Worm (Caenorhabditis elegans) whole organism, L3 larva: ENCODE data around the gene K10C2.2.

ENCODE experiments used
- R02D3.7 ChIP-seq: fragments of 150-350 bp; optimal IDR thresholded peaks from 2 replicates; lab custom pipeline; 2014; ENCODE audit warnings: missing biosample characterization, missing genetic modification characterization
- aly-2 ChIP-seq: fragments of 150-350 bp; optimal IDR thresholded peaks from 2 replicates; lab custom pipeline; 2014; ENCODE audit warnings: missing biosample characterization, missing genetic modification characterization
- ama-1 ChIP-seq: fragments of 150-350 bp; optimal IDR thresholded peaks from 2 replicates; lab custom pipeline; 2018
- ceh-16 ChIP-seq: sonication (generic microtip); optimal IDR thresholded peaks from 2 replicates; lab custom pipeline; 2017; ENCODE audit warnings: missing biosample characterization, missing genetic modification characterization
- ceh-82 ChIP-seq: fragments of 150-350 bp; optimal IDR thresholded peaks from 2 replicates; lab custom pipeline; 2014; ENCODE audit warnings: missing biosample characterization, missing genetic modification characterization
- ceh-9 ChIP-seq: sonication (generic microtip); optimal IDR thresholded peaks from 2 replicates; lab custom pipeline; 2018; ENCODE audit warnings: missing biosample characterization, missing genetic modification characterization
- daf-12 ChIP-seq: fragments of 150-350 bp; optimal IDR thresholded peaks from 2 replicates; lab custom pipeline; 2014; ENCODE audit warnings: missing biosample characterization, missing genetic modification reagents, missing genetic modification characterization
- elt-2 ChIP-seq: sonication (generic microtip); optimal IDR thresholded peaks from 2 replicates; lab custom pipeline; 2016; ENCODE audit warnings: missing genetic modification reagents, mild to moderate bottlenecking, missing genetic modification characterization, missing compliant biosample characterization
- elt-3 ChIP-seq, 3 experiments: fragments of 150-350 bp in 1 of 3; sonication (generic microtip) in 2 of 3; optimal IDR thresholded peaks; 2 replicates in 2 of 3; 4 replicates in 1 of 3; lab custom pipeline; 2014 to 2017; ENCODE audit warnings: missing biosample characterization in 3 of 3, missing genetic modification characterization in 3 of 3
- eor-1 ChIP-seq, 2 experiments: fragments of 150-350 bp; optimal IDR thresholded peaks; 2 replicates each; lab custom pipeline; 2014 to 2018; ENCODE audit warnings: missing biosample characterization in 2 of 2, missing genetic modification characterization in 2 of 2
- fkh-10 ChIP-seq: sonication (generic microtip); optimal IDR thresholded peaks from 2 replicates; lab custom pipeline; 2017; ENCODE audit warnings: missing biosample characterization, missing genetic modification reagents, missing genetic modification characterization
- fkh-2 ChIP-seq: fragments of 150-350 bp; optimal IDR thresholded peaks from 2 replicates; lab custom pipeline; 2014; ENCODE audit warnings: missing biosample characterization, missing genetic modification reagents, missing genetic modification characterization
- fos-1 ChIP-seq: fragments of 150-350 bp; optimal IDR thresholded peaks from 2 replicates; lab custom pipeline; 2014; ENCODE audit warnings: missing biosample characterization, missing genetic modification characterization
- hmg-11 ChIP-seq: sonication (generic microtip); optimal IDR thresholded peaks from 2 replicates; lab custom pipeline; 2016; ENCODE audit warnings: missing genetic modification characterization, missing compliant biosample characterization
- jun-1 ChIP-seq: fragments of 150-350 bp; optimal IDR thresholded peaks from 2 replicates; lab custom pipeline; 2014; ENCODE audit warnings: missing biosample characterization, missing genetic modification reagents, missing genetic modification characterization
- lin-15B ChIP-seq: fragments of 150-350 bp; optimal IDR thresholded peaks from 2 replicates; lab custom pipeline; 2014; ENCODE audit warnings: missing biosample characterization, missing genetic modification characterization
- lin-39 ChIP-seq: fragments of 150-350 bp; optimal IDR thresholded peaks from 2 replicates; lab custom pipeline; 2018; ENCODE audit warnings: missing biosample characterization, missing genetic modification reagents, missing genetic modification characterization
- lsy-12 ChIP-seq: sonication (generic microtip); optimal IDR thresholded peaks from 2 replicates; lab custom pipeline; 2016; ENCODE audit warnings: mild to moderate bottlenecking, missing genetic modification characterization, missing compliant biosample characterization
- mml-1 ChIP-seq: fragments of 150-350 bp; sonication (generic microtip); optimal IDR thresholded peaks from 3 replicates; lab custom pipeline; 2014; ENCODE audit warnings: missing biosample characterization, missing genetic modification characterization
- nfya-1 ChIP-seq: sonication (generic microtip); optimal IDR thresholded peaks from 2 replicates; lab custom pipeline; 2017; ENCODE audit warnings: missing genetic modification characterization, mild to moderate bottlenecking, missing compliant biosample characterization, antibody characterized with exemption, moderate library complexity; ENCODE audit not compliant: insufficient read depth
- nhr-11 ChIP-seq: fragments of 150-350 bp; optimal IDR thresholded peaks from 2 replicates; lab custom pipeline; 2014; ENCODE audit warnings: missing biosample characterization, missing genetic modification characterization
- nhr-23 ChIP-seq: fragments of 150-350 bp; optimal IDR thresholded peaks from 2 replicates; lab custom pipeline; 2014; ENCODE audit warnings: missing biosample characterization, missing genetic modification reagents, missing genetic modification characterization
- nhr-237 ChIP-seq: fragments of 150-350 bp; optimal IDR thresholded peaks from 2 replicates; lab custom pipeline; 2014; ENCODE audit warnings: missing biosample characterization, missing genetic modification characterization
- nhr-25 ChIP-seq: sonication (generic microtip); optimal IDR thresholded peaks from 2 replicates; lab custom pipeline; 2017; ENCODE audit warnings: missing biosample characterization, missing genetic modification characterization
- nhr-43 ChIP-seq: sonication (generic microtip); optimal IDR thresholded peaks from 2 replicates; lab custom pipeline; 2016; ENCODE audit warnings: mild to moderate bottlenecking, missing genetic modification characterization, missing compliant biosample characterization; ENCODE audit not compliant: poor library complexity, severe bottlenecking
- nhr-67 ChIP-seq: fragments of 150-350 bp; optimal IDR thresholded peaks from 2 replicates; lab custom pipeline; 2014; ENCODE audit warnings: missing biosample characterization, missing genetic modification characterization
- nhr-76 ChIP-seq: fragments of 150-350 bp; sonication (generic microtip); optimal IDR thresholded peaks from 5 replicates; lab custom pipeline; 2014; ENCODE audit warnings: missing biosample characterization, missing genetic modification characterization
- nhr-77 ChIP-seq: fragments of 150-350 bp; optimal IDR thresholded peaks from 2 replicates; lab custom pipeline; 2014; ENCODE audit warnings: missing biosample characterization, missing genetic modification characterization
- pqm-1 ChIP-seq: fragments of 150-350 bp; optimal IDR thresholded peaks from 2 replicates; lab custom pipeline; 2017; ENCODE audit warnings: missing biosample characterization, missing genetic modification characterization, inconsistent platforms
- sea-2 ChIP-seq: fragments of 150-350 bp; sonication (generic microtip); optimal IDR thresholded peaks from 4 replicates; lab custom pipeline; 2014; ENCODE audit warnings: missing biosample characterization, missing genetic modification reagents, missing genetic modification characterization
- skn-1 ChIP-seq: fragments of 150-350 bp; optimal IDR thresholded peaks from 2 replicates; lab custom pipeline; 2014; ENCODE audit warnings: missing biosample characterization, missing genetic modification characterization
- snpc-4 ChIP-seq: fragments of 150-350 bp; optimal IDR thresholded peaks from 2 replicates; lab custom pipeline; 2014; ENCODE audit warnings: missing biosample characterization, missing genetic modification characterization
- tbx-2 ChIP-seq: sonication (generic microtip); optimal IDR thresholded peaks from 2 replicates; lab custom pipeline; 2016; ENCODE audit warnings: mild to moderate bottlenecking, missing genetic modification characterization, missing compliant biosample characterization
- unc-39 ChIP-seq: sonication (generic microtip); optimal IDR thresholded peaks from 4 replicates; lab custom pipeline; 2017; ENCODE audit warnings: missing biosample characterization, missing genetic modification characterization
- unc-62 ChIP-seq: fragments of 150-350 bp; sonication (generic microtip); optimal IDR thresholded peaks from 4 replicates; lab custom pipeline; 2014; ENCODE audit warnings: missing biosample characterization, missing genetic modification reagents, missing genetic modification characterization
- zag-1 ChIP-seq: fragments of 150-350 bp; optimal IDR thresholded peaks from 2 replicates; lab custom pipeline; 2014; ENCODE audit warnings: missing biosample characterization, missing genetic modification characterization
- ztf-4 ChIP-seq: fragments of 150-350 bp; optimal IDR thresholded peaks from 2 replicates; lab custom pipeline; 2014; ENCODE audit warnings: missing biosample characterization, missing genetic modification characterization

The K10C2.2 gene

ce11 chrX:6440464-6440863 lies 6.9 kb upstream of the K10C2.2 start, which contains the start of gene K10C2.14:
Gene K10C2.14 (minus strand): TSS chrX:6440564.
- TF ChIP-seq unc-62 (no peak), jun-1 (tag; lab: Kevin White, UChicago) (no peak), nhr-67 (no peak), unc-39 (tag; lab: Kevin White, UChicago) (no peak), zag-1 (no peak), aly-2 (no peak), mml-1 (tag; lab: Kevin White, UChicago) (no peak), nhr-237 (tag; lab: Kevin White, UChicago) (no peak), nhr-77 (no peak), lsy-12 (tag; lab: Kevin White, UChicago) (no peak), nhr-25 (no peak), sea-2 (no peak), ztf-4 (tag; lab: Kevin White, UChicago) (no peak), skn-1 (tag; lab: Kevin White, UChicago) (no peak), lin-39 (tag; lab: Kevin White, UChicago) (no peak), ceh-9 (tag; lab: Kevin White, UChicago) (no peak), nhr-43 (tag; lab: Kevin White, UChicago) (no peak), elt-2 (tag; lab: Kevin White, UChicago) (no peak)
- TF ChIP-seq, all 47 proteins: peak for 0

ce11 chrX:6437545-6437944 lies 4.0 kb upstream of the K10C2.2 start, which contains the start of gene K10C2.8:
Gene K10C2.8 (minus strand): TSS chrX:6437645.
- TF ChIP-seq fkh-2 (tag; lab: Kevin White, UChicago) (no peak), zag-1 (no peak), lin-39 (tag; lab: Kevin White, UChicago) (no peak), skn-1 (tag; lab: Kevin White, UChicago) (no peak), snpc-4 (no peak), fkh-10 (GFP tag; lab: Kevin White, UChicago) (no peak)

- TF ChIP-seq zag-1, result no peak
- no peak for TF ChIP-seq jun-1 (tag; lab: Kevin White, UChicago)
- TF ChIP-seq ceh-16 (tag; lab: Kevin White, UChicago), result no peak
- TF ChIP-seq nhr-237 (tag; lab: Kevin White, UChicago), result no peak
- no peak for TF ChIP-seq lin-15B (tag; lab: Kevin White, UChicago)
- TF ChIP-seq elt-2 (tag; lab: Kevin White, UChicago), result no peak
- TF ChIP-seq fos-1 (tag; lab: Kevin White, UChicago), result no peak
- TF ChIP-seq nhr-11 (tag; lab: Kevin White, UChicago), result no peak
- TF ChIP-seq R02D3.7 (tag; lab: Kevin White, UChicago), result no peak
- no peak for TF ChIP-seq unc-62
- TF ChIP-seq ama-1 (lab: Kevin White, UChicago), result no peak
- TF ChIP-seq tbx-2 (tag; lab: Kevin White, UChicago), result no peak
- TF ChIP-seq nhr-76 (tag; lab: Kevin White, UChicago), result no peak
- TF ChIP-seq ztf-4 (tag; lab: Kevin White, UChicago), result no peak
- no peak for TF ChIP-seq snpc-4
Measured at ce11 chrX:6435812-6436211, 2.2 kb upstream of the K10C2.2 start.

- no peak for TF ChIP-seq nfya-1
- TF ChIP-seq elt-2 (tag; lab: Kevin White, UChicago), result peak; percentile 4
- TF ChIP-seq lin-15B (tag; lab: Kevin White, UChicago), result no peak
Measured at ce11 chrX:6430510-6430909, 3.1 kb downstream of the K10C2.2 start, which contains the start of gene ctsa-2. Gene ctsa-2 (minus strand): TSS chrX:6430610.

- TF ChIP-seq elt-2 (tag; lab: Kevin White, UChicago) (peak; percentile 85), pqm-1 (tag; lab: Kevin White, UChicago) (peak; percentile 84), daf-12 (tag; lab: Kevin White, UChicago) (no peak)
Measured at ce11 chrX:6429552-6429951, 4.0 kb downstream of the K10C2.2 start.

ce11 chrX:6427147-6427546 lies 6.4 kb downstream of the K10C2.2 start:
- TF ChIP-seq nhr-237 (tag; lab: Kevin White, UChicago) (no peak), ceh-82 (no peak), eor-1 (tag; optimal IDR thresholded peaks at IDR 0.05; lab: Kevin White, UChicago) (no peak), hmg-11 (tag; lab: Kevin White, UChicago) (no peak), sea-2 (no peak), nhr-76 (tag; lab: Kevin White, UChicago) (no peak), elt-3 (tag; optimal IDR thresholded peaks at IDR 0.05; lab: Kevin White, UChicago) (no peak), elt-2 (tag; lab: Kevin White, UChicago) (peak; percentile 95), ztf-4 (tag; lab: Kevin White, UChicago) (no peak), nhr-43 (tag; lab: Kevin White, UChicago) (no peak), skn-1 (tag; lab: Kevin White, UChicago) (peak; percentile 36), pqm-1 (tag; lab: Kevin White, UChicago) (peak; percentile 97), nhr-23 (no peak)
- TF ChIP-seq, all 47 proteins: peak for 3
